Fruit fly (Drosophila melanogaster) whole organism, adult: ENCODE data around the gene Grip84.

Experiments
- CG1620 ChIP-seq: fragments of 200-800 bp; sonication (Bioruptor generic); optimal IDR thresholded peaks from 2 replicates; lab custom pipeline; 2016; ENCODE audit warnings: missing biosample characterization, missing genetic modification characterization
- CG7045 ChIP-seq: fragments of 200-800 bp; sonication (Bioruptor generic); optimal IDR thresholded peaks from 2 replicates; lab custom pipeline; 2017; ENCODE audit warnings: missing biosample characterization, mild to moderate bottlenecking, missing genetic modification characterization
- Hr96 ChIP-seq: fragments of 200-800 bp; sonication (Bioruptor generic); optimal IDR thresholded peaks from 2 replicates; lab custom pipeline; 2016; ENCODE audit warnings: missing biosample characterization, missing genetic modification characterization
- bab1 ChIP-seq: fragments of 200-800 bp; sonication (Bioruptor generic); optimal IDR thresholded peaks from 3 replicates; lab custom pipeline; 2019; ENCODE audit warnings: missing biosample characterization, mild to moderate bottlenecking, missing genetic modification characterization, moderate library complexity

DNA sequence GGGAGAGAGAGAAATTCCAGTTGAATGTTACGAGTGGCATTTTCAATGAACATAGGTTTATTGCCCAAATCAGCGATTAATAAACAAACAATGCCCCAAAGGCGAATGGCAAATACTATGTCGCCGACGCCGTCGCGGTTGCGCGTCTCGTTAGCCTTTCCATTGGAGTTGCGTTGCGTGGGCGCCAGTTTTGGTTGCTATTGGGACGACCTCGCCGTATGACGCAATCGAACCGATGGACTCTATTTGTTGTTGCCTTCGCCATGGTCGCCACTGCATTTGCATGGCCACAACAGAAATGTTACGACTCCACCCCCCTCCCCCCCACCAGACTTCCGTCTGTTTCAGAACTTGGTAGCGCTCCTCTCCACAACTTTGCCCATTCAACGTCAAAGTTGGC lies 41.0 kb upstream of the Grip84 start:
- no peak for TF ChIP-seq CG1620 (GFP tag; lab: Kevin White, UChicago)
- TF ChIP-seq Hr96, result no peak
- TF ChIP-seq bab1 (GFP tag; lab: Kevin White, UChicago), result no peak
- no peak for TF ChIP-seq CG7045
